Fruit fly (Drosophila melanogaster): ENCODE data around the gene CG11555.
A peak's percentile ranks its signal among the peaks of the same experiment; 100 is the strongest.

CG11555 gene

dm6 chr2L:283071-283482 lies 9.4 kb downstream of the CG11555 start, which contains the start of gene CG11601 (continued):
- peak; percentile 71 for TF ChIP-seq pzg (GFP tag; optimal IDR thresholded peaks at IDR 0.05)
- peak; percentile 33 for TF ChIP-seq maf-S (GFP tag; optimal IDR thresholded peaks at IDR 0.05)
- TF ChIP-seq CG6272 (GFP tag; IDR thresholded peaks at IDR 0.05) = peak; percentile 34; the same call in 1 of the 2 replicates
- TF ChIP-seq CG14050 (GFP tag; IDR thresholded peaks at IDR 0.05) = no peak
- peak; percentile 15 for TF ChIP-seq CG30020 (tag; optimal IDR thresholded peaks at IDR 0.05)
- TF ChIP-seq nmo (GFP tag; optimal IDR thresholded peaks at IDR 0.05) = peak; percentile 63
- TF ChIP-seq Rfx (GFP tag; IDR thresholded peaks at IDR 0.05) = peak; percentile 78
- no peak for TF ChIP-seq CG17912 (GFP tag; optimal IDR thresholded peaks at IDR 0.05)
- TF ChIP-seq wor (GFP tag; IDR thresholded peaks at IDR 0.05) = no peak
- no peak for TF ChIP-seq fd102C (GFP tag; optimal IDR thresholded peaks at IDR 0.05)
- TF ChIP-seq D19A (tag; optimal IDR thresholded peaks at IDR 0.05) = no peak
- no peak for TF ChIP-seq CG16813 (GFP tag; IDR thresholded peaks at IDR 0.05; ENCODE audit: partially characterized antibody)
- no peak for TF ChIP-seq CG5245 (GFP tag; optimal IDR thresholded peaks at IDR 0.05)
- no peak for TF ChIP-seq nau (GFP tag; optimal IDR thresholded peaks at IDR 0.05)
- TF ChIP-seq CG31388 (GFP tag; optimal IDR thresholded peaks at IDR 0.05) = no peak
- no peak for TF ChIP-seq HLH3B (GFP tag; IDR thresholded peaks at IDR 0.05)
- TF ChIP-seq ewg (GFP tag; optimal IDR thresholded peaks at IDR 0.05) = no peak
- peak; percentile 39 for TF ChIP-seq sug (tag; optimal IDR thresholded peaks at IDR 0.05)
- peak; percentile 50; the same call in 1 of the 2 replicates for TF ChIP-seq sob (GFP tag; IDR thresholded peaks at IDR 0.05)
- TF ChIP-seq sima (GFP tag; optimal IDR thresholded peaks at IDR 0.05) = no peak
- TF ChIP-seq C15 (GFP tag; IDR thresholded peaks at IDR 0.05) = no peak
- no peak for TF ChIP-seq CG4617 (GFP tag; optimal IDR thresholded peaks at IDR 0.05; ENCODE audit: borderline replicate concordance)
- TF ChIP-seq CHES-1-like (GFP tag; optimal IDR thresholded peaks at IDR 0.05) = peak; percentile 2
- no peak for TF ChIP-seq CG7963 (GFP tag; IDR thresholded peaks at IDR 0.05; ENCODE audit: partially characterized antibody)
- no peak for TF ChIP-seq D (optimal IDR thresholded peaks at IDR 0.05)
- TF ChIP-seq D (GFP tag; optimal IDR thresholded peaks at IDR 0.05) = no peak
- TF ChIP-seq Stat92E (GFP tag; optimal IDR thresholded peaks at IDR 0.05) = no peak
- TF ChIP-seq CG5180 (GFP tag; optimal IDR thresholded peaks at IDR 0.05) = no peak
- peak; percentile 84 for TF ChIP-seq nom (GFP tag; optimal IDR thresholded peaks at IDR 0.05)
- TF ChIP-seq gem (tag; optimal IDR thresholded peaks at IDR 0.05) = no peak
- 0 out of 2 replicates have a peak, but pooled peaks have one; percentile 5 for TF ChIP-seq sisA (GFP tag; IDR thresholded peaks at IDR 0.05)
- no peak for TF ChIP-seq jing (GFP tag; optimal IDR thresholded peaks at IDR 0.05)
- peak; percentile 13 for TF ChIP-seq CG3065 (GFP tag; optimal IDR thresholded peaks at IDR 0.05)
- no peak for TF ChIP-seq usp (GFP tag; optimal IDR thresholded peaks at IDR 0.05)
- no peak for TF ChIP-seq ttk (GFP tag; IDR thresholded peaks at IDR 0.05)
- no peak for TF ChIP-seq CG7987 (GFP tag; optimal IDR thresholded peaks at IDR 0.05)
- TF ChIP-seq CG9817 (tag; optimal IDR thresholded peaks at IDR 0.05) = no peak
- TF ChIP-seq yki (optimal IDR thresholded peaks at IDR 0.05) = no peak
- no peak for TF ChIP-seq Tbp (GFP tag; optimal IDR thresholded peaks at IDR 0.05)
- peak; percentile 30 for TF ChIP-seq B-H2 (GFP tag; optimal IDR thresholded peaks at IDR 0.05)
- TF ChIP-seq Dp (GFP tag; optimal IDR thresholded peaks at IDR 0.05) = peak; percentile 61
- no peak for TF ChIP-seq Hand (GFP tag; optimal IDR thresholded peaks at IDR 0.05)
- no peak for TF ChIP-seq inv (GFP tag; IDR thresholded peaks at IDR 0.05; ENCODE audit: partially characterized antibody)
- peak; percentile 14 for TF ChIP-seq dm (GFP tag; optimal IDR thresholded peaks at IDR 0.05)
- peak; percentile 89 for TF ChIP-seq MBD-R2 (GFP tag; IDR thresholded peaks at IDR 0.05)
- no peak for TF ChIP-seq Six4 (GFP tag; optimal IDR thresholded peaks at IDR 0.05)
- peak; percentile 39 for TF ChIP-seq fu2 (GFP tag; optimal IDR thresholded peaks at IDR 0.05)
- no peak for TF ChIP-seq zen (tag; optimal IDR thresholded peaks at IDR 0.05)
- no peak for TF ChIP-seq croc (GFP tag; conservative IDR thresholded peaks at IDR 0.05)
- TF ChIP-seq lola (GFP tag; optimal IDR thresholded peaks at IDR 0.05) = peak in 1 of 3 experiments; percentile 24
- TF ChIP-seq cad (GFP tag; optimal IDR thresholded peaks at IDR 0.05) = no peak
